Fruit fly (Drosophila melanogaster) whole organism, embryonic: Measurements from ENCODE around the gene CG5445.

Experiments used
- Awh ChIP-seq: fragments of 200-800 bp; sonication (Bioruptor generic); IDR thresholded peaks from 2 replicates; pipeline ENCODE4, ENCODE4 v1.3.6; 2022; ENCODE audit warnings: missing biosample characterization, missing genetic modification characterization
- Bdp1 ChIP-seq: fragments of 200-800 bp; sonication (Bioruptor generic); optimal IDR thresholded peaks from 3 replicates; lab custom pipeline; 2016; ENCODE audit warnings: missing biosample characterization, missing genetic modification characterization
- CG10209 ChIP-seq: fragments of 200-800 bp; sonication (Bioruptor generic); optimal IDR thresholded peaks from 3 replicates; lab custom pipeline; 2017; ENCODE audit warnings: missing biosample characterization, mild to moderate bottlenecking, missing genetic modification characterization, missing genetic modification reagents
- CG10267 ChIP-seq: fragments of 200-800 bp; sonication (Bioruptor generic); optimal IDR thresholded peaks from 2 replicates; lab custom pipeline; 2018; ENCODE audit warnings: missing biosample characterization, mild to moderate bottlenecking, missing genetic modification characterization, moderate library complexity
- CG10366 ChIP-seq: fragments of 200-800 bp; sonication (Bioruptor generic); IDR thresholded peaks from 2 replicates; pipeline ENCODE4 v1.3.6; 2022; ENCODE audit warnings: missing biosample characterization, missing genetic modification characterization
- CG12299 ChIP-seq: fragments of 200-800 bp; sonication (Bioruptor generic); optimal IDR thresholded peaks from 2 replicates; lab custom pipeline; 2018; ENCODE audit warnings: missing biosample characterization, mild to moderate bottlenecking, missing genetic modification characterization
- CG12769 ChIP-seq: fragments of 200-800 bp; sonication (Bioruptor generic); optimal IDR thresholded peaks from 2 replicates; lab custom pipeline; 2019; ENCODE audit warnings: missing biosample characterization, mild to moderate bottlenecking, missing genetic modification characterization, moderate library complexity
- CG14710 ChIP-seq: fragments of 200-800 bp; sonication (Bioruptor generic); optimal IDR thresholded peaks from 3 replicates; lab custom pipeline; 2019; ENCODE audit warnings: missing biosample characterization, mild to moderate bottlenecking, missing genetic modification characterization, moderate library complexity
- CG17385 ChIP-seq: fragments of 200-800 bp; sonication (Bioruptor generic); optimal IDR thresholded peaks from 3 replicates; lab custom pipeline; 2018; ENCODE audit warnings: missing biosample characterization, mild to moderate bottlenecking, missing genetic modification characterization
- CG18476 ChIP-seq: fragments of 200-800 bp; sonication (Bioruptor generic); optimal IDR thresholded peaks from 2 replicates; lab custom pipeline; 2016; ENCODE audit warnings: missing biosample characterization, mild to moderate bottlenecking, missing genetic modification characterization
- CG18619 ChIP-seq: fragments of 200-800 bp; sonication (Bioruptor generic); optimal IDR thresholded peaks from 3 replicates; lab custom pipeline; 2017; ENCODE audit warnings: missing biosample characterization, mild to moderate bottlenecking, missing genetic modification characterization
- CG2202 ChIP-seq: fragments of 200-800 bp; sonication (Bioruptor generic); optimal IDR thresholded peaks from 2 replicates; lab custom pipeline; 2018; ENCODE audit warnings: missing biosample characterization, mild to moderate bottlenecking, missing genetic modification characterization
- CG30403 ChIP-seq: fragments of 200-800 bp; sonication (Bioruptor generic); optimal IDR thresholded peaks from 3 replicates; lab custom pipeline; 2016; ENCODE audit warnings: missing biosample characterization, missing genetic modification characterization
- CG31441 ChIP-seq: fragments of 200-800 bp; sonication (Bioruptor generic); IDR thresholded peaks from 2 replicates; pipeline ENCODE4 v1.3.6; 2022; ENCODE audit warnings: missing biosample characterization, missing genetic modification characterization
- CG34376 ChIP-seq: fragments of 200-800 bp; sonication (Bioruptor generic); optimal IDR thresholded peaks from 2 replicates; lab custom pipeline; 2018; ENCODE audit warnings: missing biosample characterization, mild to moderate bottlenecking, missing genetic modification characterization
- CG6175 ChIP-seq: fragments of 200-800 bp; sonication (Bioruptor generic); IDR thresholded peaks from 3 replicates; pipeline ENCODE4 v1.3.6; 2022; ENCODE audit warnings: missing biosample characterization, missing genetic modification characterization
- CG7987 ChIP-seq: fragments of 200-800 bp; sonication (Bioruptor generic); optimal IDR thresholded peaks from 2 replicates; lab custom pipeline; 2018; ENCODE audit warnings: missing biosample characterization, mild to moderate bottlenecking, missing genetic modification characterization, moderate library complexity
- CG8388 ChIP-seq: fragments of 200-800 bp; sonication (Bioruptor generic); optimal IDR thresholded peaks from 2 replicates; lab custom pipeline; 2019; ENCODE audit warnings: missing biosample characterization, mild to moderate bottlenecking, missing genetic modification characterization, moderate library complexity
- CG8944 ChIP-seq: fragments of 200-800 bp; sonication (Bioruptor generic); optimal IDR thresholded peaks from 3 replicates; lab custom pipeline; 2016; ENCODE audit warnings: missing biosample characterization, missing genetic modification characterization
- CoRest ChIP-seq: fragments of 200-800 bp; sonication (Bioruptor generic); optimal IDR thresholded peaks from 3 replicates; lab custom pipeline; 2018; ENCODE audit warnings: missing biosample characterization, mild to moderate bottlenecking, missing genetic modification characterization, moderate library complexity
- D19A ChIP-seq: fragments of 200-800 bp; optimal IDR thresholded peaks from 3 replicates; lab custom pipeline; 2019; ENCODE audit warnings: missing biosample characterization, mild to moderate bottlenecking, missing genetic modification characterization, moderate library complexity
- Doc3 ChIP-seq: fragments of 200-800 bp; sonication (Bioruptor generic); IDR thresholded peaks from 3 replicates; pipeline ENCODE4 v1.3.6; 2022; ENCODE audit warnings: missing biosample characterization, missing genetic modification characterization; ENCODE audit not compliant: partially characterized antibody
- Dp ChIP-seq: fragments of 200-800 bp; sonication (Bioruptor generic); optimal IDR thresholded peaks from 2 replicates; lab custom pipeline; 2018; ENCODE audit warnings: missing biosample characterization, mild to moderate bottlenecking, missing genetic modification characterization, moderate library complexity
- Drgx ChIP-seq: fragments of 200-800 bp; sonication (Bioruptor generic); IDR thresholded peaks from 2 replicates; pipeline ENCODE4 v1.3.6; 2022; ENCODE audit warnings: missing biosample characterization, missing genetic modification characterization
- Ets65A ChIP-seq: fragments of 200-800 bp; sonication (Bioruptor generic); peaks from one replicate; lab custom pipeline; 2016; ENCODE audit warnings: missing biosample characterization, missing genetic modification characterization
- Fer2 ChIP-seq: fragments of 200-800 bp; sonication (Bioruptor generic); optimal IDR thresholded peaks from 2 replicates; lab custom pipeline; 2018; ENCODE audit warnings: missing biosample characterization, mild to moderate bottlenecking, missing genetic modification characterization, moderate library complexity
- HLHmδ ChIP-seq: fragments of 200-800 bp; sonication (Bioruptor generic); optimal IDR thresholded peaks from 2 replicates; lab custom pipeline; 2018; ENCODE audit warnings: missing biosample characterization, mild to moderate bottlenecking, missing genetic modification characterization, moderate library complexity
- Hmr ChIP-seq: fragments of 200-800 bp; sonication (Bioruptor generic); optimal IDR thresholded peaks from 3 replicates; lab custom pipeline; 2017; ENCODE audit warnings: mild to moderate bottlenecking, missing biosample characterization, missing genetic modification reagents, missing genetic modification characterization
- Hr51 ChIP-seq, 2 experiments: fragments of 200-800 bp; sonication (Bioruptor generic); optimal IDR thresholded peaks; 2 replicates in 1 of 2; 3 replicates in 1 of 2; lab custom pipeline; 2016 to 2018; ENCODE audit warnings: missing biosample characterization in 2 of 2, missing genetic modification characterization in 2 of 2, mild to moderate bottlenecking in 1 of 2, moderate library complexity in 1 of 2
- Lhr ChIP-seq: fragments of 200-800 bp; sonication (Bioruptor generic); optimal IDR thresholded peaks from 3 replicates; lab custom pipeline; 2017; ENCODE audit warnings: mild to moderate bottlenecking, missing biosample characterization, missing genetic modification reagents, missing genetic modification characterization
- Meics ChIP-seq: fragments of 200-800 bp; sonication (Bioruptor generic); optimal IDR thresholded peaks from 2 replicates; lab custom pipeline; 2017; ENCODE audit warnings: missing biosample characterization, mild to moderate bottlenecking, missing genetic modification characterization
- Ptx1 ChIP-seq: fragments of 200-800 bp; sonication (Bioruptor generic); IDR thresholded peaks from 2 replicates; pipeline ENCODE4 v1.3.6; 2022; ENCODE audit warnings: missing biosample characterization, missing genetic modification characterization
- Scr ChIP-seq: fragments of 200-800 bp; sonication (Bioruptor generic); IDR thresholded peaks from 2 replicates; pipeline ENCODE4 v1.3.6; 2022; ENCODE audit warnings: missing biosample characterization, missing genetic modification characterization; ENCODE audit not compliant: partially characterized antibody
- abd-A ChIP-seq: fragments of 200-800 bp; sonication (Bioruptor generic); optimal IDR thresholded peaks from 3 replicates; lab custom pipeline; 2019; ENCODE audit warnings: missing biosample characterization, mild to moderate bottlenecking, missing genetic modification characterization, moderate library complexity
- ato ChIP-seq: fragments of 200-800 bp; sonication (Bioruptor generic); IDR thresholded peaks from 2 replicates; pipeline ENCODE4 v1.3.6; 2022; ENCODE audit warnings: missing biosample characterization, missing genetic modification characterization; ENCODE audit not compliant: partially characterized antibody
- cg ChIP-seq: fragments of 200-800 bp; sonication (Bioruptor generic); optimal IDR thresholded peaks from 3 replicates; lab custom pipeline; 2019; ENCODE audit warnings: missing biosample characterization, mild to moderate bottlenecking, missing genetic modification characterization, moderate library complexity
- dm ChIP-seq: fragments of 200-800 bp; sonication (Bioruptor generic); optimal IDR thresholded peaks from 3 replicates; lab custom pipeline; 2016; ENCODE audit warnings: missing biosample characterization, missing genetic modification characterization
- dpn ChIP-seq, 2 experiments: fragments of 200-800 bp; sonication (Bioruptor generic); optimal IDR thresholded peaks; 3 replicates each; lab custom pipeline; 2016; ENCODE audit warnings: missing biosample characterization in 2 of 2, missing genetic modification characterization in 2 of 2
- emc ChIP-seq: fragments of 200-800 bp; sonication (Bioruptor generic); optimal IDR thresholded peaks from 2 replicates; lab custom pipeline; 2016; ENCODE audit warnings: missing biosample characterization, missing genetic modification characterization
- en ChIP-seq: fragments of 200-800 bp; sonication (Bioruptor generic); optimal IDR thresholded peaks from 2 replicates; lab custom pipeline; 2016; ENCODE audit warnings: missing biosample characterization, missing genetic modification characterization
- fd96Cb ChIP-seq: fragments of 200-800 bp; sonication (Bioruptor generic); optimal IDR thresholded peaks from 2 replicates; lab custom pipeline; 2018; ENCODE audit warnings: missing biosample characterization, mild to moderate bottlenecking, missing genetic modification characterization, moderate library complexity
- grau ChIP-seq: fragments of 200-800 bp; optimal IDR thresholded peaks from 3 replicates; lab custom pipeline; 2019; ENCODE audit warnings: missing biosample characterization, mild to moderate bottlenecking, missing genetic modification characterization, moderate library complexity
- gsb-n ChIP-seq: fragments of 200-800 bp; sonication (Bioruptor generic); optimal IDR thresholded peaks from 3 replicates; lab custom pipeline; 2018; ENCODE audit warnings: missing biosample characterization, mild to moderate bottlenecking, missing genetic modification characterization
- gt ChIP-seq: fragments of 200-800 bp; sonication (Bioruptor generic); IDR thresholded peaks from 2 replicates; pipeline ENCODE4 v1.3.6; 2022; ENCODE audit warnings: missing biosample characterization, missing genetic modification characterization
- kay ChIP-seq: fragments of 200-800 bp; sonication (Bioruptor generic); optimal IDR thresholded peaks from 2 replicates; lab custom pipeline; 2016; ENCODE audit warnings: missing biosample characterization, missing genetic modification characterization
- klu ChIP-seq: fragments of 200-800 bp; sonication (Bioruptor generic); IDR thresholded peaks from 2 replicates; pipeline ENCODE4 v1.3.6; 2022; ENCODE audit warnings: missing biosample characterization, missing genetic modification characterization
- lab ChIP-seq: fragments of 200-800 bp; sonication (Bioruptor generic); optimal IDR thresholded peaks from 3 replicates; lab custom pipeline; 2017; ENCODE audit warnings: missing biosample characterization, missing genetic modification characterization, mild to moderate bottlenecking, moderate library complexity, missing genetic modification reagents
- nmo ChIP-seq: fragments of 200-800 bp; sonication (Bioruptor generic); optimal IDR thresholded peaks from 2 replicates; lab custom pipeline; 2018; ENCODE audit warnings: missing biosample characterization, mild to moderate bottlenecking, missing genetic modification characterization, moderate library complexity
- scrt ChIP-seq: fragments of 200-800 bp; sonication (Bioruptor generic); optimal IDR thresholded peaks from 2 replicates; lab custom pipeline; 2018; ENCODE audit warnings: missing biosample characterization, mild to moderate bottlenecking, missing genetic modification characterization, moderate library complexity
- sens ChIP-seq: fragments of 200-800 bp; sonication (Bioruptor generic); peaks from one replicate; lab custom pipeline; 2016; ENCODE audit warnings: missing biosample characterization, missing genetic modification characterization

The CG5445 gene

dm6 chrX:17305544-17305943 lies 23.2 kb downstream of the CG5445 start (continued):
- no peak for TF ChIP-seq klu (GFP tag; lab: Robert Waterston, UW)
- no peak for TF ChIP-seq gt (GFP tag; lab: Robert Waterston, UW)
- no peak for TF ChIP-seq Awh (GFP tag; lab: Robert Waterston, UW)
- no peak for TF ChIP-seq cg
- TF ChIP-seq CG10209 (GFP tag; lab: Kevin White, UChicago): no peak
- TF ChIP-seq Fer2 (tag; lab: Kevin White, UChicago): no peak
- TF ChIP-seq CG12299: no peak
- TF ChIP-seq en (GFP tag; lab: Kevin White, UChicago): no peak
- TF ChIP-seq dpn (GFP tag; optimal IDR thresholded peaks at IDR 0.05; lab: Kevin White, UChicago): no peak
- TF ChIP-seq Dp (GFP tag; lab: Kevin White, UChicago): peak; percentile 95
- no peak for TF ChIP-seq CG10366
- TF ChIP-seq scrt: no peak
- TF ChIP-seq Scr (GFP tag; lab: Robert Waterston, UW): peak; percentile 47
- no peak for TF ChIP-seq Meics (GFP tag; lab: Kevin White, UChicago)
- TF ChIP-seq Doc3: peak; percentile 42; the same call in 1 of the 3 replicates
- no peak for TF ChIP-seq Ets65A
- no peak for TF ChIP-seq CG18619 (GFP tag; lab: Kevin White, UChicago)
- TF ChIP-seq Lhr (GFP tag; lab: Kevin White, UChicago): peak; percentile 93

dm6 chrX:17308211-17308610 lies 25.9 kb downstream of the CG5445 start:
- TF ChIP-seq CG7987 (GFP tag; lab: Kevin White, UChicago): no peak
- TF ChIP-seq CG34376 (GFP tag; lab: Kevin White, UChicago): no peak
- TF ChIP-seq D19A: peak; percentile 13
- TF ChIP-seq dm (GFP tag; lab: Kevin White, UChicago): no peak
- peak in 1 of 2 experiments; percentile 30 for TF ChIP-seq Hr51 (GFP tag; optimal IDR thresholded peaks at IDR 0.05; lab: Kevin White, UChicago)
- TF ChIP-seq CG30403: no peak
- TF ChIP-seq CG17385 (GFP tag; lab: Kevin White, UChicago): no peak
- peak; percentile 53 for TF ChIP-seq sens (GFP tag; lab: Kevin White, UChicago)
- TF ChIP-seq abd-A (tag; lab: Kevin White, UChicago): no peak
- TF ChIP-seq ato: no peak
- peak; percentile 19 for TF ChIP-seq CG8388 (GFP tag; lab: Kevin White, UChicago)
- TF ChIP-seq fd96Cb (tag; lab: Kevin White, UChicago): peak; percentile 15
- TF ChIP-seq nmo (GFP tag; lab: Kevin White, UChicago): peak; percentile 35
- peak; percentile 39 for TF ChIP-seq gsb-n (tag; lab: Kevin White, UChicago)
- no peak for TF ChIP-seq CG12769 (tag; lab: Kevin White, UChicago)
- TF ChIP-seq CG31441 (GFP tag; lab: Robert Waterston, UW): peak; percentile 44
- TF ChIP-seq Bdp1 (GFP tag; lab: Kevin White, UChicago): no peak
- no peak for TF ChIP-seq CG2202 (tag; lab: Kevin White, UChicago)
- TF ChIP-seq lab: no peak
- TF ChIP-seq CG14710 (tag; lab: Kevin White, UChicago): peak; percentile 22
- TF ChIP-seq CoRest (tag; lab: Kevin White, UChicago): peak; percentile 15
- TF ChIP-seq Drgx (GFP tag; lab: Robert Waterston, UW): no peak
- TF ChIP-seq Hmr (GFP tag; lab: Kevin White, UChicago): no peak
- no peak for TF ChIP-seq CG8944 (GFP tag; lab: Kevin White, UChicago)
- no peak for TF ChIP-seq HLHmδ (GFP tag; lab: Kevin White, UChicago)
- 0 out of 2 replicates have a peak, but pooled peaks have one; percentile 8 for TF ChIP-seq Ptx1 (GFP tag; lab: Robert Waterston, UW)
- no peak for TF ChIP-seq kay (GFP tag; lab: Kevin White, UChicago)
- no peak for TF ChIP-seq CG6175 (GFP tag; lab: Robert Waterston, UW)
- TF ChIP-seq CG18619 (GFP tag; lab: Kevin White, UChicago): no peak
- no peak for TF ChIP-seq CG18476 (GFP tag; lab: Kevin White, UChicago)
- TF ChIP-seq CG10267 (tag; lab: Kevin White, UChicago): peak; percentile 27
- TF ChIP-seq grau: peak; percentile 13
- TF ChIP-seq emc: no peak
